Worm (Caenorhabditis elegans) whole organism, L4/young adult: ENCODE data around the gene F02C9.1.

ENCODE experiments used
- W03F9.2 ChIP-seq: fragments of 150-350 bp; optimal IDR thresholded peaks from 2 replicates; lab custom pipeline; 2014; ENCODE audit warnings: missing biosample characterization, missing genetic modification characterization
- dao-5 ChIP-seq: sonication (generic microtip); optimal IDR thresholded peaks from 2 replicates; lab custom pipeline; 2016; ENCODE audit warnings: missing genotype, missing genetic modification characterization, moderate library complexity, missing compliant biosample characterization
- him-1 ChIP-seq: sonication (generic microtip); optimal IDR thresholded peaks from 2 replicates; lab custom pipeline; 2016; ENCODE audit warnings: missing genotype, missing genetic modification reagents, missing genetic modification characterization, missing compliant biosample characterization

DNA sequence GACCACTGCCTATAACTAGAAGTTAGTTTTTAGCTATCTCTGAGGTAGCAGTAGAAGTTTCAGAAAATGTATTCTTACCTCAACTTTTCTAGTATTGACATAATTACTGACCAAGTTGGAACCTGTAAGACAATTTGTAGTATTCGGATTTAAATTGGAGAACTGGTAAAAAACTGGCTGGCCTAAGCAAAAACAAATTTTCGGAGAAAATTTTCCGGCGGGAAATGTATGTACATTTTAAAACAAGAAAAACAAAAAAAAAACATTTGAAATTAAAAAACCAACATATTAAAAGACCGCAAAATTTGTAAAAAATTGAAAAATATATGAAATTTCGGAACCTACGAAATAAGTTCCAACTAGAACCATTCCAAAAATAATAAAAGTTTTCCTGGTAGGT is 8.4 kb downstream of the F02C9.1 start, which contains the start of gene srab-11:
- TF ChIP-seq W03F9.2 (tag; lab: Kevin White, UChicago) = no peak
- TF ChIP-seq dao-5 (tag; lab: Kevin White, UChicago) = no peak
- TF ChIP-seq him-1 = no peak
